Fruit fly (Drosophila melanogaster) whole organism, embryonic: ENCODE measurements around the gene peb.
A peak's percentile ranks its signal among the peaks of the same experiment; 100 is the strongest.

Experiments used
- Ada2b ChIP-seq: fragments of 200-800 bp; sonication (Bioruptor generic); IDR thresholded peaks from 2 replicates; pipeline ENCODE4 v1.3.6; 2022; ENCODE audit warnings: missing biosample characterization, missing genetic modification characterization
- BEAF-32 ChIP-seq: fragments of 200-800 bp; sonication (Bioruptor generic); optimal IDR thresholded peaks from 3 replicates; lab custom pipeline; 2017; ENCODE audit warnings: missing biosample characterization, missing genetic modification characterization, mild to moderate bottlenecking, moderate library complexity, missing genetic modification reagents
- CG11398 ChIP-seq: fragments of 200-800 bp; sonication (Bioruptor generic); optimal IDR thresholded peaks from 2 replicates; lab custom pipeline; 2016; ENCODE audit warnings: missing biosample characterization, missing genetic modification characterization
- CG11504 ChIP-seq: fragments of 200-800 bp; sonication (Bioruptor generic); optimal IDR thresholded peaks from 3 replicates; lab custom pipeline; 2019; ENCODE audit warnings: missing biosample characterization, mild to moderate bottlenecking, missing genetic modification characterization, moderate library complexity
- CG12391 ChIP-seq: fragments of 200-800 bp; sonication (Bioruptor generic); optimal IDR thresholded peaks from 3 replicates; lab custom pipeline; 2018; ENCODE audit warnings: missing biosample characterization, mild to moderate bottlenecking, missing genetic modification characterization, moderate library complexity
- CG14441 ChIP-seq: fragments of 200-800 bp; sonication (Bioruptor generic); IDR thresholded peaks from 2 replicates; pipeline ENCODE4 v1.3.6; 2022; ENCODE audit warnings: missing biosample characterization, missing genetic modification characterization
- CG15269 ChIP-seq: fragments of 200-800 bp; sonication (Bioruptor generic); optimal IDR thresholded peaks from 2 replicates; lab custom pipeline; 2018; ENCODE audit warnings: missing biosample characterization, mild to moderate bottlenecking, missing genetic modification characterization, moderate library complexity
- CG1529 ChIP-seq: fragments of 200-800 bp; sonication (Bioruptor generic); optimal IDR thresholded peaks from 3 replicates; lab custom pipeline; 2018; ENCODE audit warnings: missing biosample characterization, missing genetic modification characterization
- CG1603 ChIP-seq: fragments of 200-800 bp; sonication (Bioruptor generic); optimal IDR thresholded peaks from 2 replicates; lab custom pipeline; 2019; ENCODE audit warnings: missing biosample characterization, mild to moderate bottlenecking, missing genetic modification characterization, moderate library complexity
- CG18476 ChIP-seq: fragments of 200-800 bp; sonication (Bioruptor generic); optimal IDR thresholded peaks from 2 replicates; lab custom pipeline; 2016; ENCODE audit warnings: missing biosample characterization, mild to moderate bottlenecking, missing genetic modification characterization
- CG18764 ChIP-seq: fragments of 200-800 bp; sonication (Bioruptor generic); optimal IDR thresholded peaks from 3 replicates; lab custom pipeline; 2016; ENCODE audit warnings: missing biosample characterization, missing genetic modification characterization
- CG33557 ChIP-seq: fragments of 200-800 bp; sonication (Bioruptor generic); optimal IDR thresholded peaks from 2 replicates; lab custom pipeline; 2019; ENCODE audit warnings: missing biosample characterization, mild to moderate bottlenecking, missing genetic modification characterization, moderate library complexity
- CG3847 ChIP-seq: fragments of 200-800 bp; sonication (Bioruptor generic); IDR thresholded peaks from 2 replicates; pipeline ENCODE4 v1.3.6; 2022; ENCODE audit warnings: missing biosample characterization, missing genetic modification characterization
- CG3995 ChIP-seq: fragments of 200-800 bp; sonication (Bioruptor generic); optimal IDR thresholded peaks from 3 replicates; lab custom pipeline; 2016; ENCODE audit warnings: missing biosample characterization, missing genetic modification characterization
- CG6689 ChIP-seq: fragments of 200-800 bp; sonication (Bioruptor generic); IDR thresholded peaks from 2 replicates; pipeline ENCODE4 v1.3.6; 2022; ENCODE audit warnings: missing biosample characterization, missing genetic modification characterization
- CG6813 ChIP-seq: fragments of 200-800 bp; sonication (Bioruptor generic); optimal IDR thresholded peaks from 2 replicates; lab custom pipeline; 2017; ENCODE audit warnings: missing biosample characterization, missing genetic modification characterization, mild to moderate bottlenecking, moderate library complexity, missing genetic modification reagents
- CG9215 ChIP-seq: fragments of 200-800 bp; sonication (Bioruptor generic); IDR thresholded peaks from 2 replicates; pipeline ENCODE4 v1.3.6; 2022; ENCODE audit warnings: missing biosample characterization, missing genetic modification characterization
- CG9727 ChIP-seq: fragments of 200-800 bp; sonication (Bioruptor generic); optimal IDR thresholded peaks from 3 replicates; lab custom pipeline; 2017; ENCODE audit warnings: missing biosample characterization, mild to moderate bottlenecking, missing genetic modification characterization
- HmgZ ChIP-seq: fragments of 200-800 bp; sonication (Bioruptor generic); optimal IDR thresholded peaks from 2 replicates; lab custom pipeline; 2018; ENCODE audit warnings: missing biosample characterization, mild to moderate bottlenecking, missing genetic modification characterization
- Med ChIP-seq: fragments of 200-800 bp; sonication (Bioruptor generic); peaks from one replicate; lab custom pipeline; 2016; ENCODE audit warnings: missing biosample characterization, missing genetic modification characterization, mild to moderate bottlenecking, inconsistent platforms, moderate library complexity
- Oli ChIP-seq: fragments of 200-800 bp; sonication (Bioruptor generic); optimal IDR thresholded peaks from 2 replicates; lab custom pipeline; 2018; ENCODE audit warnings: missing biosample characterization, mild to moderate bottlenecking, missing genetic modification characterization, moderate library complexity
- PHDP ChIP-seq: fragments of 200-800 bp; sonication (Bioruptor generic); optimal IDR thresholded peaks from 3 replicates; lab custom pipeline; 2018; ENCODE audit warnings: missing biosample characterization, mild to moderate bottlenecking, missing genetic modification characterization, moderate library complexity
- Ptx1 ChIP-seq: fragments of 200-800 bp; sonication (Bioruptor generic); IDR thresholded peaks from 2 replicates; pipeline ENCODE4 v1.3.6; 2022; ENCODE audit warnings: missing biosample characterization, missing genetic modification characterization
- Rfx ChIP-seq: fragments of 200-800 bp; sonication (Bioruptor generic); IDR thresholded peaks from 2 replicates; pipeline ENCODE4 v1.3.6; 2022; ENCODE audit warnings: missing biosample characterization, missing genetic modification characterization
- Side ChIP-seq: fragments of 200-800 bp; sonication (Bioruptor generic); optimal IDR thresholded peaks from 2 replicates; lab custom pipeline; 2016; ENCODE audit warnings: missing biosample characterization, missing genetic modification characterization
- Sry-δ ChIP-seq: fragments of 200-800 bp; sonication (Bioruptor generic); optimal IDR thresholded peaks from 2 replicates; lab custom pipeline; 2016; ENCODE audit warnings: missing biosample characterization, missing genetic modification characterization
- br ChIP-seq: fragments of >200 bp; optimal IDR thresholded peaks from 2 replicates; lab custom pipeline; 2017
- chm ChIP-seq: fragments of 200-800 bp; sonication (Bioruptor generic); IDR thresholded peaks from 2 replicates; pipeline ENCODE4 v1.3.6; 2022; ENCODE audit warnings: missing biosample characterization, missing genetic modification characterization
- crol ChIP-seq: fragments of 200-800 bp; sonication (Bioruptor generic); IDR thresholded peaks from 2 replicates; pipeline ENCODE4 v1.3.6; 2022; ENCODE audit warnings: missing biosample characterization, missing genetic modification characterization
- dmrt99B ChIP-seq: fragments of 200-800 bp; sonication (Bioruptor generic); optimal IDR thresholded peaks from 2 replicates; lab custom pipeline; 2018; ENCODE audit warnings: missing biosample characterization, mild to moderate bottlenecking, missing genetic modification characterization, moderate library complexity
- dysf ChIP-seq: fragments of 200-800 bp; sonication (Bioruptor generic); IDR thresholded peaks from 3 replicates; pipeline ENCODE4 v1.3.6; 2022; ENCODE audit warnings: missing biosample characterization, missing genetic modification characterization
- ems ChIP-seq: fragments of 200-800 bp; sonication (Bioruptor generic); optimal IDR thresholded peaks from 3 replicates; lab custom pipeline; 2016; ENCODE audit warnings: missing biosample characterization, missing genetic modification characterization
- esg ChIP-seq: fragments of 200-800 bp; sonication (Bioruptor generic); conservative IDR thresholded peaks from 2 replicates; pipeline ENCODE4 v1.3.6; 2022; ENCODE audit warnings: missing biosample characterization, missing genetic modification characterization
- gem ChIP-seq: fragments of 200-800 bp; sonication (Bioruptor generic); optimal IDR thresholded peaks from 2 replicates; lab custom pipeline; 2019; ENCODE audit warnings: missing biosample characterization, mild to moderate bottlenecking, missing genetic modification characterization, moderate library complexity
- hb ChIP-seq: fragments of 200-800 bp; sonication (Bioruptor generic); IDR thresholded peaks from 3 replicates; pipeline ENCODE4 v1.3.6; 2022; ENCODE audit warnings: missing biosample characterization, missing genetic modification characterization; ENCODE audit not compliant: partially characterized antibody
- hth ChIP-seq: fragments of >200 bp; optimal IDR thresholded peaks from 2 replicates; lab custom pipeline; 2017; ENCODE audit warnings: inconsistent platforms
- ind ChIP-seq: fragments of 200-800 bp; sonication (Bioruptor generic); optimal IDR thresholded peaks from 3 replicates; lab custom pipeline; 2016; ENCODE audit warnings: missing biosample characterization, missing genetic modification characterization
- lbe ChIP-seq: fragments of 200-800 bp; sonication (Bioruptor generic); optimal IDR thresholded peaks from 2 replicates; lab custom pipeline; 2016; ENCODE audit warnings: missing biosample characterization, mild to moderate bottlenecking, missing genetic modification characterization
- otp ChIP-seq: fragments of 200-800 bp; sonication (Bioruptor generic); IDR thresholded peaks from 3 replicates; pipeline ENCODE4, ENCODE4 v1.3.6; 2022; ENCODE audit warnings: missing biosample characterization, missing genetic modification characterization
- pan ChIP-seq, 4 experiments: fragments of >200 bp in 3 of 4; fragments of 200-800 bp in 1 of 4; sonication (Bioruptor generic) in 1 of 4; optimal IDR thresholded peaks in 3 of 4; IDR thresholded peaks in 1 of 4; 2 replicates each; pipeline versions ENCODE4 v1.3.6 to Lab custom; 2017 to 2022; ENCODE audit warnings: missing biosample characterization in 2 of 4, missing genetic modification characterization in 2 of 4, mixed read lengths in 1 of 4
- pnt ChIP-seq: fragments of 200-800 bp; sonication (Bioruptor generic); optimal IDR thresholded peaks from 3 replicates; lab custom pipeline; 2016; ENCODE audit warnings: missing biosample characterization, missing genetic modification characterization
- prd ChIP-seq, 3 experiments: fragments of >200 bp in 2 of 3; fragments of 200-800 bp in 1 of 3; sonication (Bioruptor generic) in 1 of 3; optimal IDR thresholded peaks in 2 of 3; IDR thresholded peaks in 1 of 3; 2 replicates in 2 of 3; 3 replicates in 1 of 3; pipeline versions ENCODE4 v1.3.6 to Lab custom; 2017 to 2022; ENCODE audit warnings: missing biosample characterization in 1 of 3, missing genetic modification characterization in 1 of 3
- pum ChIP-seq: fragments of 200-800 bp; sonication (Bioruptor generic); optimal IDR thresholded peaks from 2 replicates; lab custom pipeline; 2016; ENCODE audit warnings: missing biosample characterization, missing genetic modification characterization
- ro ChIP-seq: fragments of 200-800 bp; sonication (Bioruptor generic); IDR thresholded peaks from 2 replicates; pipeline ENCODE4 v1.3.6; 2022; ENCODE audit warnings: missing biosample characterization, missing genetic modification characterization
- row ChIP-seq: fragments of 200-800 bp; sonication (Bioruptor generic); IDR thresholded peaks from 3 replicates; pipeline ENCODE4 v1.3.6; 2022; ENCODE audit warnings: missing biosample characterization, missing genetic modification characterization
- sens ChIP-seq: fragments of 200-800 bp; sonication (Bioruptor generic); peaks from one replicate; lab custom pipeline; 2016; ENCODE audit warnings: missing biosample characterization, missing genetic modification characterization
- slbo ChIP-seq: fragments of 200-800 bp; sonication (Bioruptor generic); IDR thresholded peaks from 2 replicates; pipeline ENCODE4 v1.3.6; 2022; ENCODE audit warnings: missing biosample characterization, missing genetic modification characterization
- toy ChIP-seq: fragments of 200-800 bp; sonication (Bioruptor generic); IDR thresholded peaks from 2 replicates; pipeline ENCODE4 v1.3.6; 2022; ENCODE audit warnings: missing biosample characterization, missing genetic modification characterization

peb gene

DNA sequence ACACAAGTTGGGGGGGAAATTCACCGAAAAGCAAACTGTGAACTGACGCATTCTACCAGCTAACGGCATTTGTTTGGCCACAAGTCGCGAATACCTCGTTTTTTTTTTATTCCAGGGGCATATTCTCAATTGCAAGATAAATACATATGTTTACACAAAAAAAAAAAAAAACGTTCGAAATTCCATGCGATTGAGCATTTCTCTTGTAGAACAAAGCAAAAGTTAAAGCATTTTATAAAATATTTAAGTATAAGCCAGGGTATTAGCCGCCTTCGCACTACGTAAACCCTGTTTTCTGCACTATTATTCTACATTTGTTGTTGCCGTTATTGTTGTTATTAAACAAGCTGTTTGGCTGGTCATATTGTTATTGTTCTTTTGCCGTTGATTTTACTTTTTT, 3.0 kb upstream of the peb start (continued):
- no peak for TF ChIP-seq Side (GFP tag; lab: Kevin White, UChicago)
- TF ChIP-seq PHDP (tag; lab: Kevin White, UChicago) = peak; percentile 6
- peak; percentile 39; the same call in 1 of the 3 replicates for TF ChIP-seq dysf (GFP tag; lab: Robert Waterston, UW)
- TF ChIP-seq CG15269 (tag; lab: Kevin White, UChicago) = peak; percentile 37
- TF ChIP-seq CG11504 (tag; lab: Kevin White, UChicago) = peak; percentile 47
- TF ChIP-seq sens (GFP tag; lab: Kevin White, UChicago) = peak; percentile 80
- no peak for TF ChIP-seq BEAF-32 (GFP tag; lab: Kevin White, UChicago)

DNA sequence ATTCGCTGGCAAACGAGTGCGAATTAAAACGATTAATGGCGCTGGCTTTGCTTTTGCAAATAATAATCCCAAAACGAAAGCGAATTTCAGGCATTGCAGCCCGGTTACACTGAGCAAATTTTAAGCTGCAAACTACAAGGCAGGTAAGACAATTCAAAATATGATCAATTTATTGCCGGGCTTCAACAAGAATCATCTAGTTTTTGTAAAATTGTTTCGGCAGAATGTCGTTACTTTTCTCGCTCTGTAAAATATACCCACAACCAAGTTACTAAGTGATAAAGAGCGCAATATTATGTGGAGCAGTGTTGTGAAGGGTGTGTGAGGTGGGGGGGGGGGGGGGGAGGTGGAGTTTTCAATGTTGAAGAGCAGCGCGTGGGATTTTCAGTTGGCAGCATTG, 2.4 kb upstream of the peb start:
- TF ChIP-seq lbe (no peak), CG6689 (GFP tag; lab: Robert Waterston, UW) (0 out of 2 replicates have a peak, but pooled peaks have one; percentile 15), CG3847 (GFP tag; lab: Robert Waterston, UW) (no peak), Sry-δ (GFP tag; lab: Kevin White, UChicago) (no peak), Rfx (GFP tag; lab: Robert Waterston, UW) (0 out of 2 replicates have a peak, but pooled peaks have one; percentile 17), esg (GFP tag; lab: Robert Waterston, UW) (0 out of 2 replicates have a peak, but pooled peaks have one; percentile 6), slbo (GFP tag; lab: Robert Waterston, UW) (0 out of 2 replicates have a peak, but pooled peaks have one; percentile 11), br (lab: Kevin White, UChicago) (no peak), gem (peak; percentile 0), pan (optimal IDR thresholded peaks at IDR 0.05; lab: Kevin White, UChicago) (no peak), pan (GFP tag; optimal IDR thresholded peaks at IDR 0.05 in 1 of 2, IDR thresholded peaks at IDR 0.05 in 1 of 2) (peak in 1 of 2 experiments; percentile 13), chm (GFP tag; lab: Robert Waterston, UW) (no peak), Ptx1 (GFP tag; lab: Robert Waterston, UW) (peak; percentile 38; the same call in 1 of the 2 replicates), ems (no peak), row (GFP tag; lab: Robert Waterston, UW) (peak; percentile 30; the same call in 2 of the 3 replicates), Med (GFP tag; lab: Kevin White, UChicago) (peak; percentile 58), CG1603 (tag; lab: Kevin White, UChicago) (peak; percentile 29), CG3995 (GFP tag; lab: Kevin White, UChicago) (no peak), Ada2b (GFP tag; lab: Robert Waterston, UW) (0 out of 2 replicates have a peak, but pooled peaks have one; percentile 20), crol (GFP tag; lab: Robert Waterston, UW) (peak; percentile 52), ind (GFP tag; lab: Kevin White, UChicago) (no peak), prd (optimal IDR thresholded peaks at IDR 0.05; lab: Kevin White, UChicago) (no peak), prd (GFP tag; IDR thresholded peaks at IDR 0.05; lab: Robert Waterston, UW) (peak; percentile 44; the same call in 1 of the 3 replicates), CG12391 (tag; lab: Kevin White, UChicago) (no peak)

dm6 chrX:4615684-4616292, 1.6 kb upstream of the peb start:
- TF ChIP-seq HmgZ (tag; lab: Kevin White, UChicago) = no peak
- no peak for TF ChIP-seq pum (GFP tag; lab: Kevin White, UChicago)
- TF ChIP-seq CG6813 = no peak
- no peak for TF ChIP-seq CG1529 (GFP tag; lab: Kevin White, UChicago)
- TF ChIP-seq CG33557 (GFP tag; lab: Kevin White, UChicago) = no peak
- no peak for TF ChIP-seq pnt (GFP tag; lab: Kevin White, UChicago)
- peak; percentile 3 for TF ChIP-seq dmrt99B (tag; lab: Kevin White, UChicago)
- no peak for TF ChIP-seq CG9727 (GFP tag; lab: Kevin White, UChicago)
- no peak for TF ChIP-seq ro (GFP tag; lab: Robert Waterston, UW)
- TF ChIP-seq CG14441 (GFP tag; lab: Robert Waterston, UW) = 0 out of 2 replicates have a peak, but pooled peaks have one; percentile 43
- no peak for TF ChIP-seq hb (GFP tag; lab: Robert Waterston, UW)
- no peak for TF ChIP-seq Oli (tag; lab: Kevin White, UChicago)
- TF ChIP-seq otp (GFP tag; lab: Robert Waterston, UW) = no peak
- no peak for TF ChIP-seq toy (GFP tag; lab: Robert Waterston, UW)
- TF ChIP-seq CG18476 = no peak
- no peak for TF ChIP-seq CG9215 (GFP tag; lab: Robert Waterston, UW)
- TF ChIP-seq CG18764 (GFP tag; lab: Kevin White, UChicago) = no peak
- TF ChIP-seq lbe = peak; percentile 26
- no peak for TF ChIP-seq hth (lab: Kevin White, UChicago)
- TF ChIP-seq CG11398 = no peak
